Worm (Caenorhabditis elegans) whole organism, young adult: ENCODE results near the gene set-21.
A peak's percentile ranks its signal among the peaks of the same experiment; 100 is the strongest.

Experiments used
- B0019.2 ChIP-seq: fragments of 200-800 bp; sonication (Bioruptor generic); conservative IDR thresholded peaks from 2 replicates; pipeline ENCODE4 v1.3.6; 2022; ENCODE audit warnings: missing genetic modification reagents, missing genetic modification characterization, missing compliant biosample characterization
- B0035.1 ChIP-seq: sonication (generic microtip); optimal IDR thresholded peaks from 2 replicates; lab custom pipeline; 2016; ENCODE audit warnings: missing genetic modification characterization, mild to moderate bottlenecking, missing compliant biosample characterization, missing genotype, missing genetic modification reagents
- C06A6.2 ChIP-seq: fragments of 200-800 bp; sonication (Bioruptor generic); conservative IDR thresholded peaks from 2 replicates; pipeline ENCODE4 v1.3.6; 2022; ENCODE audit warnings: missing genetic modification characterization, missing compliant biosample characterization
- F10E7.11 ChIP-seq: sonication (generic microtip); optimal IDR thresholded peaks from 2 replicates; lab custom pipeline; 2017; ENCODE audit warnings: mild to moderate bottlenecking, missing genetic modification characterization, moderate library complexity, missing compliant biosample characterization
- F22D6.2 ChIP-seq: sonication (generic microtip); optimal IDR thresholded peaks from 2 replicates; lab custom pipeline; 2016; ENCODE audit warnings: mild to moderate bottlenecking, missing genetic modification characterization, missing compliant biosample characterization
- F23B12.7 ChIP-seq: sonication (generic microtip); optimal IDR thresholded peaks from 2 replicates; lab custom pipeline; 2017; ENCODE audit warnings: missing genetic modification characterization, mild to moderate bottlenecking, missing compliant biosample characterization, antibody characterized with exemption, moderate library complexity; ENCODE audit not compliant: insufficient read depth
- F33H1.4 ChIP-seq: fragments of 200-800 bp; sonication (Bioruptor generic); IDR thresholded peaks from 2 replicates; pipeline ENCODE4 v1.3.6; 2022; ENCODE audit warnings: missing genetic modification reagents, missing genetic modification characterization, missing compliant biosample characterization
- F37B4.10 ChIP-seq: fragments of 200-800 bp; sonication (Bioruptor generic); IDR thresholded peaks from 2 replicates; pipeline ENCODE4 v1.3.6; 2022; ENCODE audit warnings: missing genetic modification characterization, missing compliant biosample characterization
- F52B5.7 ChIP-seq: sonication (generic microtip); optimal IDR thresholded peaks from 2 replicates; lab custom pipeline; 2016; ENCODE audit warnings: mild to moderate bottlenecking, missing genetic modification characterization, missing compliant biosample characterization
- Y79H2A.3 ChIP-seq: fragments of 200-800 bp; sonication (Bioruptor generic); conservative IDR thresholded peaks from 2 replicates; pipeline ENCODE4 v1.3.6; 2022; ENCODE audit warnings: missing genetic modification reagents, missing genetic modification characterization, missing compliant biosample characterization
- ama-1 ChIP-seq, 3 experiments: fragments of 150-350 bp in 1 of 3; sonication (generic microtip) in 2 of 3; optimal IDR thresholded peaks; 2 replicates each; lab custom pipeline; 2014 to 2018; ENCODE audit warnings: missing biosample characterization in 2 of 3, missing genetic modification characterization in 2 of 3, missing genetic modification reagents in 2 of 3
- atf-7 ChIP-seq: sonication (generic microtip); optimal IDR thresholded peaks from 2 replicates; lab custom pipeline; 2017; ENCODE audit warnings: mild to moderate bottlenecking, missing genetic modification characterization, missing compliant biosample characterization
- attf-6 ChIP-seq: fragments of 200-800 bp; sonication (Bioruptor generic); IDR thresholded peaks from 2 replicates; pipeline ENCODE4 v1.3.6; 2022; ENCODE audit warnings: missing genetic modification reagents, missing genetic modification characterization, missing compliant biosample characterization
- cebp-2 ChIP-seq: fragments of 200-800 bp; sonication (Bioruptor generic); IDR thresholded peaks from 2 replicates; pipeline ENCODE4 v1.3.6; 2022; ENCODE audit warnings: missing genetic modification characterization, missing compliant biosample characterization
- ceh-100 ChIP-seq: fragments of 200-800 bp; sonication (Bioruptor generic); IDR thresholded peaks from 2 replicates; pipeline ENCODE4 v1.3.6; 2022; ENCODE audit warnings: missing genetic modification reagents, missing genetic modification characterization, missing compliant biosample characterization
- ceh-27 ChIP-seq: fragments of 200-800 bp; sonication (Bioruptor generic); optimal IDR thresholded peaks from 2 replicates; lab custom pipeline; 2018; ENCODE audit warnings: mild to moderate bottlenecking, missing genetic modification characterization, moderate library complexity, missing compliant biosample characterization
- ceh-58 ChIP-seq: fragments of 200-800 bp; sonication (Bioruptor generic); IDR thresholded peaks from 2 replicates; pipeline ENCODE4 v1.3.6; 2022; ENCODE audit warnings: missing genetic modification characterization, missing compliant biosample characterization
- chd-7 ChIP-seq: sonication (generic microtip); optimal IDR thresholded peaks from 2 replicates; lab custom pipeline; 2016; ENCODE audit warnings: mild to moderate bottlenecking, missing genetic modification characterization, moderate library complexity, missing compliant biosample characterization
- dox-1 ChIP-seq: fragments of 200-800 bp; sonication (Bioruptor generic); IDR thresholded peaks from 2 replicates; pipeline ENCODE4 v1.3.6; 2022; ENCODE audit warnings: missing genetic modification reagents, missing genetic modification characterization, missing compliant biosample characterization
- dpl-1 ChIP-seq: fragments of 150-350 bp; optimal IDR thresholded peaks from 2 replicates; lab custom pipeline; 2014; ENCODE audit warnings: missing biosample characterization, missing genetic modification reagents, missing genetic modification characterization
- egl-18 ChIP-seq: fragments of 200-800 bp; sonication (Bioruptor generic); IDR thresholded peaks from 2 replicates; pipeline ENCODE4 v1.3.6; 2022; ENCODE audit warnings: missing genetic modification reagents, missing genetic modification characterization, missing compliant biosample characterization
- egl-44 ChIP-seq: fragments of 200-800 bp; sonication (Bioruptor generic); IDR thresholded peaks from 2 replicates; pipeline ENCODE4 v1.3.6; 2022; ENCODE audit warnings: missing genetic modification reagents, missing genetic modification characterization, missing compliant biosample characterization
- egrh-3 ChIP-seq: fragments of 200-800 bp; sonication (Bioruptor generic); IDR thresholded peaks from 2 replicates; pipeline ENCODE4 v1.3.6; 2022; ENCODE audit warnings: missing genetic modification reagents, missing genetic modification characterization, missing compliant biosample characterization
- fkh-3 ChIP-seq: sonication (generic microtip); optimal IDR thresholded peaks from 2 replicates; lab custom pipeline; 2016; ENCODE audit warnings: mild to moderate bottlenecking, missing genetic modification characterization, missing compliant biosample characterization
- gei-17 ChIP-seq: fragments of 200-800 bp; sonication (Bioruptor generic); optimal IDR thresholded peaks from 2 replicates; lab custom pipeline; 2018; ENCODE audit warnings: mild to moderate bottlenecking, missing genetic modification characterization, missing compliant biosample characterization
- him-1 ChIP-seq: sonication (generic microtip); optimal IDR thresholded peaks from 2 replicates; lab custom pipeline; 2016; ENCODE audit warnings: missing genotype, missing genetic modification reagents, missing genetic modification characterization, missing compliant biosample characterization
- hrde-1 ChIP-seq: sonication (generic microtip); optimal IDR thresholded peaks from 2 replicates; lab custom pipeline; 2016; ENCODE audit warnings: missing genetic modification characterization, mild to moderate bottlenecking, missing compliant biosample characterization, moderate library complexity, missing genotype, missing genetic modification reagents, borderline replicate concordance
- hsf-1 ChIP-seq: fragments of 200-800 bp; sonication (Bioruptor generic); IDR thresholded peaks from 2 replicates; pipeline ENCODE4 v1.3.6; 2022; ENCODE audit warnings: missing genetic modification reagents, missing genetic modification characterization, missing compliant biosample characterization
- madf-10 ChIP-seq: sonication (generic microtip); optimal IDR thresholded peaks from 2 replicates; lab custom pipeline; 2016; ENCODE audit warnings: mild to moderate bottlenecking, missing genetic modification characterization, missing compliant biosample characterization
- madf-3 ChIP-seq: fragments of 200-800 bp; sonication (Bioruptor generic); IDR thresholded peaks from 2 replicates; pipeline ENCODE4 v1.3.6; 2022; ENCODE audit warnings: missing genetic modification reagents, missing genetic modification characterization, missing compliant biosample characterization
- mcd-1 ChIP-seq: fragments of 200-800 bp; sonication (Bioruptor generic); IDR thresholded peaks from 2 replicates; pipeline ENCODE4 v1.3.6; 2022; ENCODE audit warnings: missing genetic modification reagents, missing genetic modification characterization, missing compliant biosample characterization
- nhr-120 ChIP-seq: fragments of 200-800 bp; sonication (Bioruptor generic); IDR thresholded peaks from 2 replicates; pipeline ENCODE4 v1.3.6; 2022; ENCODE audit warnings: missing genetic modification characterization, missing compliant biosample characterization
- rcor-1 ChIP-seq: fragments of 200-800 bp; sonication (Bioruptor generic); IDR thresholded peaks from 2 replicates; pipeline ENCODE4 v1.3.6; 2022; ENCODE audit warnings: missing genetic modification reagents, missing genetic modification characterization, missing compliant biosample characterization
- rec-8 ChIP-seq, 2 experiments: sonication (generic microtip); optimal IDR thresholded peaks; 2 replicates each; lab custom pipeline; 2016; ENCODE audit warnings: mild to moderate bottlenecking in 2 of 2, missing genetic modification characterization in 2 of 2, missing genetic modification reagents in 2 of 2, missing genotype in 2 of 2, missing biosample characterization in 1 of 2, missing compliant biosample characterization in 1 of 2, moderate library complexity in 1 of 2
- somi-1 ChIP-seq: fragments of 200-800 bp; sonication (Bioruptor generic); optimal IDR thresholded peaks from 2 replicates; lab custom pipeline; 2018; ENCODE audit warnings: mild to moderate bottlenecking, missing genetic modification characterization, missing compliant biosample characterization
- unc-130 ChIP-seq: sonication (generic microtip); optimal IDR thresholded peaks from 2 replicates; lab custom pipeline; 2016; ENCODE audit warnings: missing genetic modification reagents, missing genetic modification characterization, missing compliant biosample characterization
- zfh-2 ChIP-seq: fragments of 200-800 bp; sonication (Bioruptor generic); conservative IDR thresholded peaks from 2 replicates; pipeline ENCODE4 v1.3.6; 2022; ENCODE audit warnings: missing genetic modification reagents, missing genetic modification characterization, missing compliant biosample characterization

Gene set-21

DNA sequence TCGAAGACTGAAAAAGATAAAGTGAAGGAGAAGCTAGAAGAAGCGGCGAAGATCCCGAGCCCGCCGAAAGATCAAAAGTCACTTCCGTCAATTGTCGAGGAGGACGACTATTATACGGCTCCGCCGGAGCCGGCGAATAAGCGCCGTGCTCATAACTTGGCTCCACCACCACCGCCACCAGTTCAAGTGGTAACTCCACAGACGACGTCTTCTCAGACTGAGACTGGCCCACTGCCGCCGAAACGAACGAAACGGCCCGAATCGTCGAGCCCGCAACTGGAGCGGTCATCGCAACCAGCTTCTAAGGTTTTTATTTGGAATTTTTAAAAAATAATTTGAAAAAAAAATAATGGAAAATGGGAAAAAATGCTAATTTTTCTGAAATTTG is 21.3 kb downstream of the set-21 start:
- no peak for TF ChIP-seq B0035.1 (tag; lab: Kevin White, UChicago)
- no peak for TF ChIP-seq cebp-2 (GFP tag; lab: Robert Waterston, UW)
- no peak for TF ChIP-seq hrde-1 (tag; lab: Kevin White, UChicago)
- peak; percentile 69 for TF ChIP-seq zfh-2 (GFP tag; lab: Robert Waterston, UW)
- TF ChIP-seq rec-8 (tag; optimal IDR thresholded peaks at IDR 0.05; lab: Kevin White, UChicago): no peak
- TF ChIP-seq dpl-1 (GFP tag; lab: Kevin White, UChicago): no peak
- no peak for TF ChIP-seq attf-6 (GFP tag; lab: Robert Waterston, UW)
- 0 out of 2 replicates have a peak, but pooled peaks have one; percentile 6 for TF ChIP-seq mcd-1 (GFP tag; lab: Robert Waterston, UW)
- 0 out of 2 replicates have a peak, but pooled peaks have one; percentile 58 for TF ChIP-seq Y79H2A.3

DNA sequence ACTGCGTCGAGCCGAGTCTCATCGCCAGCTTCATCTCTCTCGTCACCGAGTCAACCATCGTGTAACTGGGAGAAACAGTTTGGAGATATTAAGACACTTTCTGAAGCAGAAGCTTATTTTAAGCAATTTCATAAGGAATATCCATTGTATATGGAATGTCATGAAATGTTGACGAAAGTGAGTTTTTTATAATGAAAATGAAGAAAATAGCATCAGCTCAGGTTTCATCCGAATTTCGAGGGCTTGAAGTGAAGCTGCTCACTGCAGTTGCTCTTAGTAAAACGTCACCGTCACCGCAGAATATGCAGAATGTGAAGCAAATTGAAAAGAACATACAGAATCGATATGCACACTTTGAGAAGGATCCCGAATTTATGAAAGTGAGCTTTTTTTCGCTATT is 22.5 kb downstream of the set-21 start:
- TF ChIP-seq hsf-1 (0 out of 2 replicates have a peak, but pooled peaks have one; percentile 22), F22D6.2 (tag; lab: Kevin White, UChicago) (no peak), egrh-3 (GFP tag; lab: Robert Waterston, UW) (no peak), egl-18 (GFP tag; lab: Robert Waterston, UW) (no peak), dox-1 (GFP tag; lab: Robert Waterston, UW) (peak; percentile 33; the same call in 1 of the 2 replicates), somi-1 (GFP tag; lab: Kevin White, UChicago) (no peak), F52B5.7 (peak; percentile 23), F10E7.11 (tag; lab: Kevin White, UChicago) (no peak), chd-7 (tag; lab: Kevin White, UChicago) (peak; percentile 46), atf-7 (tag; lab: Kevin White, UChicago) (peak; percentile 15), B0019.2 (GFP tag; lab: Robert Waterston, UW) (no peak), zfh-2 (GFP tag; lab: Robert Waterston, UW) (0 out of 2 replicates have a peak, but pooled peaks have one; percentile 35), rcor-1 (GFP tag; lab: Robert Waterston, UW) (no peak), nhr-120 (GFP tag; lab: Robert Waterston, UW) (no peak), him-1 (no peak)
- TF ChIP-seq, all 124 proteins: peak for 6

DNA sequence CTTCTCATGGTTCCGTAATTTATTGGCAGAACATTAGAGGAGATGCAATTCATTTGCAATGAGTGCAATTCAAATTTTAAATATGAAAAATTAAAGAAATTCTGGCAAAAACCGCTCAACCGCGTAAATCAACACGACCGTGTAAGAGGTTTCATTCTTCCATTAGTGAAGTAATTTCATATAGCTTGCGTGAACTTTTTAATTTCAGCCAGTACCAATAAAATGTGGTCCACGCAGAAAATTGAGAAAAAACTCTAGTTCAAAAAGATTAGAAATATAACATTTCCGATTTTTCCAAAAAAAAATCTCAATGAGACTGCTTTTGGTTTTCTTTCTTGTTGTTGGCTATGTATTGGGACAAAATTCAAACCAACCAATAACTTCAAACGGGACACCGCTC is 31.4 kb downstream of the set-21 start, which contains the start of gene clec-175:
TSS of gene clec-175 (plus strand) at position 301 of the 400 bp plus-strand sequence.
- TF ChIP-seq dox-1 (GFP tag; lab: Robert Waterston, UW): no peak
- TF ChIP-seq gei-17 (GFP tag; lab: Kevin White, UChicago): no peak
- no peak for TF ChIP-seq C06A6.2 (GFP tag; lab: Robert Waterston, UW)
- TF ChIP-seq madf-3 (GFP tag; lab: Robert Waterston, UW): no peak
- no peak for TF ChIP-seq ceh-27 (GFP tag; lab: Kevin White, UChicago)
- TF ChIP-seq F33H1.4 (GFP tag; lab: Robert Waterston, UW): no peak

DNA sequence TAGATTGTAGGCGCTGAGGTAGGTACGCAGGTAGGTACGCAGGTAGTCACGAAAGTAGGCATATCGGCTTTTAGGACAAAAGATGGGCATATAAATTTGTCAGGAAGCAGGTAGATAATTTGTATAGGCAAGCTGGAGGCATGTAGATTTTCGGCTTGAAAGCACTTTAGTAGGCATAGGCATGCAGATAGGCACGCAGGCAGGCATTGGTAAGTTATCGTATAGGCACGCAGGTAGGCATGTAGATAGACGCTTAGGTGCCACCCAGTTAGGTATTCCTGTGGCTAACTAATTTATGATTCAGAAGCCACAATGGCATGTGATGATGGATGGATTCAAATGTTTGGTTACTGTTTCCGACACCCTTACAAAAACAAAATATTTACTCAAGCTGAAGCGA is 32.4 kb downstream of the set-21 start:
- no peak for TF ChIP-seq ceh-100 (GFP tag; lab: Robert Waterston, UW)
- TF ChIP-seq F37B4.10 (GFP tag; lab: Robert Waterston, UW): no peak
- no peak for TF ChIP-seq madf-10 (tag; lab: Kevin White, UChicago)
- no peak for TF ChIP-seq dpl-1 (GFP tag; lab: Kevin White, UChicago)
- TF ChIP-seq nhr-120 (GFP tag; lab: Robert Waterston, UW): no peak
- no peak for TF ChIP-seq madf-3 (GFP tag; lab: Robert Waterston, UW)
- no peak for TF ChIP-seq fkh-3
- TF ChIP-seq ceh-58 (GFP tag; lab: Robert Waterston, UW): no peak
- TF ChIP-seq F23B12.7 (tag; lab: Kevin White, UChicago): no peak
- TF ChIP-seq unc-130 (GFP tag; lab: Kevin White, UChicago): no peak
- TF ChIP-seq egl-44 (GFP tag; lab: Robert Waterston, UW): no peak
- TF ChIP-seq chd-7 (tag; lab: Kevin White, UChicago): no peak
- TF ChIP-seq ama-1 (optimal IDR thresholded peaks at IDR 0.05; lab: Kevin White, UChicago): no peak
- TF ChIP-seq ama-1 (GFP tag; optimal IDR thresholded peaks at IDR 0.05; lab: Kevin White, UChicago): no peak
- no peak for TF ChIP-seq Y79H2A.3
